Fruit fly (Drosophila melanogaster) whole organism, prepupa: ENCODE data around the gene Hecw.

Source experiments
- CG11294 ChIP-seq: fragments of 200-800 bp; sonication (Bioruptor generic); IDR thresholded peaks from 2 replicates; pipeline ENCODE4 v1.3.6; 2022; ENCODE audit warnings: missing biosample characterization, missing genetic modification characterization
- CG3032 ChIP-seq: fragments of 200-800 bp; optimal IDR thresholded peaks from 2 replicates; lab custom pipeline; 2019; ENCODE audit warnings: missing biosample characterization, mild to moderate bottlenecking, missing genetic modification characterization, moderate library complexity
- Eip78C ChIP-seq: fragments of 200-800 bp; sonication (Bioruptor generic); peaks from one replicate; lab custom pipeline; 2016; ENCODE audit warnings: missing biosample characterization, missing genetic modification characterization
- Sox102F ChIP-seq: fragments of 200-800 bp; sonication (Bioruptor generic); optimal IDR thresholded peaks from 2 replicates; lab custom pipeline; 2016; ENCODE audit warnings: missing biosample characterization, mild to moderate bottlenecking, missing genetic modification characterization
- achi ChIP-seq: fragments of 200-800 bp; sonication (Bioruptor generic); optimal IDR thresholded peaks from 3 replicates; lab custom pipeline; 2016; ENCODE audit warnings: missing biosample characterization, missing genetic modification characterization
- dac ChIP-seq: fragments of 200-800 bp; sonication (Bioruptor generic); optimal IDR thresholded peaks from 2 replicates; lab custom pipeline; 2017; ENCODE audit warnings: missing biosample characterization, mild to moderate bottlenecking, missing genetic modification characterization
- dsx ChIP-seq: fragments of 200-800 bp; optimal IDR thresholded peaks from 3 replicates; lab custom pipeline; 2019; ENCODE audit warnings: missing biosample characterization, mild to moderate bottlenecking, missing genetic modification characterization, moderate library complexity; ENCODE audit not compliant: poor library complexity, severe bottlenecking
- svp ChIP-seq: fragments of 200-800 bp; sonication (Bioruptor generic); peaks from one replicate; lab custom pipeline; 2016; ENCODE audit warnings: missing biosample characterization, missing genetic modification characterization

- peak; percentile 72 for TF ChIP-seq svp (GFP tag; lab: Kevin White, UChicago)
- TF ChIP-seq Eip78C (GFP tag; lab: Kevin White, UChicago) = peak; percentile 82
- no peak for TF ChIP-seq dac
- no peak for TF ChIP-seq CG11294 (GFP tag; lab: Robert Waterston, UW)
- no peak for TF ChIP-seq achi (GFP tag; lab: Kevin White, UChicago)
- no peak for TF ChIP-seq dsx (GFP tag; lab: Kevin White, UChicago)
- TF ChIP-seq Sox102F (GFP tag; lab: Kevin White, UChicago) = no peak
- TF ChIP-seq CG3032 = no peak
Measured at dm6 chrX:9615471-9615870, 6.7 kb downstream of the Hecw start.
